Worm (Caenorhabditis elegans): Measurements from ENCODE around the gene szy-20.

DNA sequence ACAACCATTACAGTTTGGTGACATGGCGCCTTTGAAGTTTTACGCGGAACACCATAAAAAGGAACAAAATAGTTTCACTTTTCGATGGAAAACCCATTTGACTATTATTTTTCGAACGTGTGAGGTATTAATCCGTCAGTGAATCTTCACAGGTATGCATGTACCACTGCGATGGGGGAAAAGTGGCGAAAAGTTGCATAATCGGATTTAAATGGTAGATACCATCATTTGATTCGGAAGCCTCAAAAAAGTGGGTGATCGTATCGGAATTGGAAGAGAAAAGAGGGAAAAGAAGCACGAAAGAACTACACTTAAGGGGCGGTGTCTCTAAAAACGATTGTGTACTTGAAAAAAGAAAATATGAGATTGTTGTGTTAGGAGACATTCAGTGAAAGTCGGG lies 15.4 kb downstream of the szy-20 start:
- TF ChIP-seq zag-1 (tag; optimal IDR thresholded peaks at IDR 0.05) (no peak), ZK546.5 (tag; optimal IDR thresholded peaks at IDR 0.05) (no peak), pha-4 (tag; optimal IDR thresholded peaks at IDR 0.05) (no peak), egl-27 (tag; optimal IDR thresholded peaks at IDR 0.05) (no peak), nhr-28 (tag; optimal IDR thresholded peaks at IDR 0.05) (no peak), aly-2 (tag; optimal IDR thresholded peaks at IDR 0.05) (no peak), lsy-12 (tag; optimal IDR thresholded peaks at IDR 0.05) (no peak), lin-39 (tag; optimal IDR thresholded peaks at IDR 0.05) (no peak), mdl-1 (tag; optimal IDR thresholded peaks at IDR 0.05) (no peak), tbx-2 (tag; optimal IDR thresholded peaks at IDR 0.05) (no peak), nhr-11 (tag; optimal IDR thresholded peaks at IDR 0.05) (no peak), snpc-4 (tag; optimal IDR thresholded peaks at IDR 0.05) (no peak), ceh-82 (tag; optimal IDR thresholded peaks at IDR 0.05) (no peak), nhr-23 (tag; optimal IDR thresholded peaks at IDR 0.05) (no peak)
